Worm (Caenorhabditis elegans) whole organism, mixed stage, embryonic: ENCODE results near the gene F16G10.6.
A peak's percentile ranks its signal among the peaks of the same experiment; 100 is the strongest.

Experiments
- M03D4.4 ChIP-seq: sonication (generic microtip); optimal IDR thresholded peaks from 2 replicates; lab custom pipeline; 2017; ENCODE audit warnings: mild to moderate bottlenecking, missing genetic modification characterization, missing compliant biosample characterization
- ceh-83 ChIP-seq: fragments of 200-800 bp; sonication (Bioruptor generic); optimal IDR thresholded peaks from 2 replicates; lab custom pipeline; 2018; ENCODE audit warnings: mild to moderate bottlenecking, missing genetic modification characterization, missing compliant biosample characterization
- cnd-1 ChIP-seq: fragments of 200-800 bp; sonication (Bioruptor generic); optimal IDR thresholded peaks from 2 replicates; lab custom pipeline; 2018; ENCODE audit warnings: mild to moderate bottlenecking, missing genetic modification characterization, missing compliant biosample characterization
- drap-1 ChIP-seq: fragments of 200-800 bp; sonication (Bioruptor generic); optimal IDR thresholded peaks from 3 replicates; lab custom pipeline; 2018; ENCODE audit warnings: mild to moderate bottlenecking, missing genetic modification characterization, missing compliant biosample characterization
- lsy-2 ChIP-seq: fragments of 150-350 bp; optimal IDR thresholded peaks from 2 replicates; lab custom pipeline; 2014; ENCODE audit warnings: missing biosample characterization, missing genetic modification characterization
- mab-5 ChIP-seq: fragments of 150-350 bp; optimal IDR thresholded peaks from 2 replicates; lab custom pipeline; 2014; ENCODE audit warnings: missing biosample characterization, missing genetic modification characterization
- nhr-12 ChIP-seq: fragments of 150-350 bp; optimal IDR thresholded peaks from 2 replicates; lab custom pipeline; 2014; ENCODE audit warnings: missing biosample characterization, missing genetic modification characterization
- unc-39 ChIP-seq: fragments of 150-350 bp; optimal IDR thresholded peaks from 2 replicates; lab custom pipeline; 2014; ENCODE audit warnings: missing biosample characterization, missing genetic modification characterization

The F16G10.6 gene

ce11 chrII:2330462-2330861, 47.2 kb downstream of the F16G10.6 start:
- TF ChIP-seq lsy-2 (no peak), ceh-83 (GFP tag; lab: Kevin White, UChicago) (peak; percentile 37), M03D4.4 (tag; lab: Kevin White, UChicago) (no peak), drap-1 (GFP tag; lab: Kevin White, UChicago) (no peak), unc-39 (tag; lab: Kevin White, UChicago) (no peak)

- TF ChIP-seq cnd-1 (tag; lab: Kevin White, UChicago) (no peak), nhr-12 (tag; lab: Kevin White, UChicago) (no peak), mab-5 (tag; lab: Kevin White, UChicago) (no peak)
Observed at ce11 chrII:2328963-2329442, 48.6 kb downstream of the F16G10.6 start, which contains the start of the genes ZK1240.8 and ZK1240.1. TSS of gene ZK1240.8 (minus strand) at chrII:2329063. TSS of gene ZK1240.1 (plus strand) at chrII:2329392.
